Worm (Caenorhabditis elegans) whole organism, L1 larva: ENCODE data around the gene pgph-2.

Experiments used
- C16A3.4 ChIP-seq: fragments of 150-350 bp; optimal IDR thresholded peaks from 2 replicates; lab custom pipeline; 2014; ENCODE audit warnings: missing biosample characterization, missing genetic modification characterization
- F16B12.6 ChIP-seq: fragments of 150-350 bp; optimal IDR thresholded peaks from 2 replicates; lab custom pipeline; 2014; ENCODE audit warnings: missing biosample characterization, missing genetic modification characterization
- Y116A8C.19 ChIP-seq: sonication (generic microtip); optimal IDR thresholded peaks from 2 replicates; lab custom pipeline; 2016; ENCODE audit warnings: missing compliant biosample characterization, missing genetic modification characterization, borderline replicate concordance
- aly-2 ChIP-seq: fragments of 150-350 bp; optimal IDR thresholded peaks from 2 replicates; lab custom pipeline; 2014; ENCODE audit warnings: missing biosample characterization, missing genetic modification characterization
- blmp-1 ChIP-seq: fragments of 150-350 bp; optimal IDR thresholded peaks from 2 replicates; lab custom pipeline; 2014; ENCODE audit warnings: missing biosample characterization, missing genetic modification characterization
- ceh-63 ChIP-seq: fragments of 200-800 bp; sonication (Bioruptor generic); optimal IDR thresholded peaks from 2 replicates; lab custom pipeline; 2018; ENCODE audit warnings: mild to moderate bottlenecking, missing genetic modification characterization, missing compliant biosample characterization
- ceh-82 ChIP-seq, 3 experiments: fragments of 150-350 bp in 1 of 3; sonication (generic microtip) in 2 of 3; optimal IDR thresholded peaks; 2 replicates each; lab custom pipeline; 2014 to 2017; ENCODE audit warnings: missing biosample characterization in 3 of 3, missing genetic modification characterization in 3 of 3
- ces-1 ChIP-seq: fragments of 150-350 bp; optimal IDR thresholded peaks from 2 replicates; lab custom pipeline; 2014; ENCODE audit warnings: missing biosample characterization, missing genetic modification reagents, missing genetic modification characterization
- dpl-1 ChIP-seq, 3 experiments: fragments of 150-350 bp in 2 of 3; sonication (generic microtip) in 1 of 3; optimal IDR thresholded peaks; 2 replicates each; lab custom pipeline; 2014 to 2017; ENCODE audit warnings: missing biosample characterization in 3 of 3, missing genetic modification characterization in 3 of 3, missing genetic modification reagents in 3 of 3
- dsc-1 ChIP-seq: sonication (generic microtip); optimal IDR thresholded peaks from 2 replicates; lab custom pipeline; 2016; ENCODE audit warnings: mild to moderate bottlenecking, missing genetic modification characterization, missing compliant biosample characterization
- efl-1 ChIP-seq, 4 experiments: fragments of 150-350 bp; optimal IDR thresholded peaks in 3 of 4; peaks in 1 of 4; 1 replicate in 1 of 4; 2 replicates in 3 of 4; lab custom pipeline; 2014; ENCODE audit warnings: missing biosample characterization in 2 of 4, missing genetic modification characterization in 2 of 4, missing genetic modification reagents in 2 of 4
- efl-3 ChIP-seq: fragments of 200-800 bp; sonication (Bioruptor generic); optimal IDR thresholded peaks from 2 replicates; lab custom pipeline; 2018; ENCODE audit warnings: mild to moderate bottlenecking, missing genetic modification characterization, missing compliant biosample characterization
- egl-13 ChIP-seq: sonication (generic microtip); optimal IDR thresholded peaks from 2 replicates; lab custom pipeline; 2016; ENCODE audit warnings: missing genotype, missing genetic modification reagents, missing genetic modification characterization, missing compliant biosample characterization
- elt-2 ChIP-seq: sonication (generic microtip); optimal IDR thresholded peaks from 2 replicates; lab custom pipeline; 2016; ENCODE audit warnings: missing genetic modification characterization, mild to moderate bottlenecking, inconsistent platforms, missing compliant biosample characterization, missing genetic modification reagents
- ets-5 ChIP-seq: fragments of 200-800 bp; sonication (Bioruptor generic); IDR thresholded peaks from 2 replicates; pipeline ENCODE4 v1.3.6; 2022; ENCODE audit warnings: missing genetic modification characterization, missing compliant biosample characterization
- fkh-8 ChIP-seq: sonication (generic microtip); optimal IDR thresholded peaks from 2 replicates; lab custom pipeline; 2016; ENCODE audit warnings: mild to moderate bottlenecking, missing genetic modification characterization, missing compliant biosample characterization
- fos-1 ChIP-seq: fragments of 150-350 bp; optimal IDR thresholded peaks from 2 replicates; lab custom pipeline; 2014; ENCODE audit warnings: missing biosample characterization, missing genetic modification characterization
- hlh-17 ChIP-seq: fragments of 200-800 bp; sonication (Bioruptor generic); optimal IDR thresholded peaks from 2 replicates; lab custom pipeline; 2018; ENCODE audit warnings: missing genetic modification characterization, mild to moderate bottlenecking, missing compliant biosample characterization, moderate library complexity, borderline replicate concordance
- hlh-4 ChIP-seq: sonication (generic microtip); optimal IDR thresholded peaks from 2 replicates; lab custom pipeline; 2016; ENCODE audit warnings: mild to moderate bottlenecking, missing genetic modification characterization, missing compliant biosample characterization
- hpl-2 ChIP-seq: fragments of 150-350 bp; optimal IDR thresholded peaks from 2 replicates; lab custom pipeline; 2014; ENCODE audit warnings: missing biosample characterization, missing genetic modification reagents, missing genetic modification characterization
- irx-1 ChIP-seq: sonication (generic microtip); optimal IDR thresholded peaks from 2 replicates; lab custom pipeline; 2016; ENCODE audit warnings: missing genetic modification characterization, missing compliant biosample characterization
- lin-35 ChIP-seq, 2 experiments: fragments of 150-350 bp; optimal IDR thresholded peaks; 2 replicates each; lab custom pipeline; 2014; ENCODE audit warnings: missing biosample characterization in 2 of 2, missing genetic modification characterization in 2 of 2, missing genetic modification reagents in 2 of 2
- lir-3 ChIP-seq: sonication (generic microtip); optimal IDR thresholded peaks from 2 replicates; lab custom pipeline; 2016; ENCODE audit warnings: mild to moderate bottlenecking, missing genetic modification characterization, moderate library complexity, missing compliant biosample characterization; ENCODE audit not compliant: poor library complexity
- lsy-2 ChIP-seq, 2 experiments: fragments of 150-350 bp; optimal IDR thresholded peaks; 2 replicates each; lab custom pipeline; 2014; ENCODE audit warnings: missing biosample characterization in 2 of 2, missing genetic modification characterization in 2 of 2
- mdl-1 ChIP-seq, 2 experiments: fragments of 150-350 bp; optimal IDR thresholded peaks; 2 replicates each; lab custom pipeline; 2014 to 2017; ENCODE audit warnings: missing biosample characterization in 2 of 2, missing genetic modification characterization in 2 of 2, inconsistent platforms in 1 of 2
- mef-2 ChIP-seq: fragments of 150-350 bp; optimal IDR thresholded peaks from 2 replicates; lab custom pipeline; 2014; ENCODE audit warnings: missing biosample characterization, missing genetic modification characterization
- mep-1 ChIP-seq: fragments of 150-350 bp; optimal IDR thresholded peaks from 2 replicates; lab custom pipeline; 2014; ENCODE audit warnings: missing biosample characterization, missing genetic modification characterization
- nhr-11 ChIP-seq: fragments of 150-350 bp; optimal IDR thresholded peaks from 2 replicates; lab custom pipeline; 2014; ENCODE audit warnings: missing biosample characterization, missing genetic modification characterization
- nhr-20 ChIP-seq: sonication (generic microtip); optimal IDR thresholded peaks from 2 replicates; lab custom pipeline; 2016; ENCODE audit warnings: mild to moderate bottlenecking, missing genetic modification characterization, missing compliant biosample characterization
- nhr-237 ChIP-seq: fragments of 150-350 bp; optimal IDR thresholded peaks from 2 replicates; lab custom pipeline; 2014; ENCODE audit warnings: missing biosample characterization, missing genetic modification characterization
- nhr-28 ChIP-seq: fragments of 150-350 bp; optimal IDR thresholded peaks from 2 replicates; lab custom pipeline; 2014; ENCODE audit warnings: missing biosample characterization, missing genetic modification characterization
- nhr-76 ChIP-seq: sonication (generic microtip); optimal IDR thresholded peaks from 2 replicates; lab custom pipeline; 2017; ENCODE audit warnings: missing biosample characterization, missing genetic modification characterization
- nhr-77 ChIP-seq: fragments of 150-350 bp; optimal IDR thresholded peaks from 2 replicates; lab custom pipeline; 2014; ENCODE audit warnings: missing biosample characterization, missing genetic modification characterization
- nhr-84 ChIP-seq: sonication (generic microtip); optimal IDR thresholded peaks from 2 replicates; lab custom pipeline; 2017; ENCODE audit warnings: missing biosample characterization, missing genetic modification characterization
- nhr-85 ChIP-seq: sonication (generic microtip); peaks from one replicate; lab custom pipeline; 2016; ENCODE audit warnings: missing genetic modification characterization, inconsistent platforms, missing compliant biosample characterization
- nhr-90 ChIP-seq: sonication (generic microtip); optimal IDR thresholded peaks from 2 replicates; lab custom pipeline; 2016; ENCODE audit warnings: mild to moderate bottlenecking, missing genetic modification characterization, missing compliant biosample characterization; ENCODE audit not compliant: poor library complexity
- pag-3 ChIP-seq: sonication (generic microtip); optimal IDR thresholded peaks from 2 replicates; lab custom pipeline; 2017; ENCODE audit warnings: missing genetic modification characterization, mild to moderate bottlenecking, missing compliant biosample characterization, antibody characterized with exemption, borderline replicate concordance; ENCODE audit not compliant: insufficient read depth
- pqm-1 ChIP-seq: sonication (generic microtip); optimal IDR thresholded peaks from 3 replicates; lab custom pipeline; 2017; ENCODE audit warnings: missing biosample characterization, missing genetic modification characterization
- rnt-1 ChIP-seq: sonication (generic microtip); optimal IDR thresholded peaks from 2 replicates; lab custom pipeline; 2016; ENCODE audit warnings: mild to moderate bottlenecking, missing genetic modification characterization, moderate library complexity, missing compliant biosample characterization
- skn-1 ChIP-seq: fragments of 150-350 bp; optimal IDR thresholded peaks from 2 replicates; lab custom pipeline; 2014; ENCODE audit warnings: missing biosample characterization, missing genetic modification characterization
- snpc-4 ChIP-seq: fragments of 150-350 bp; optimal IDR thresholded peaks from 2 replicates; lab custom pipeline; 2014; ENCODE audit warnings: missing biosample characterization, missing genetic modification characterization
- snu-23 ChIP-seq: sonication (generic microtip); optimal IDR thresholded peaks from 2 replicates; lab custom pipeline; 2016; ENCODE audit warnings: missing genetic modification characterization, missing compliant biosample characterization
- swsn-7 ChIP-seq: sonication (generic microtip); optimal IDR thresholded peaks from 2 replicates; lab custom pipeline; 2016; ENCODE audit warnings: missing genetic modification characterization, missing compliant biosample characterization
- tbx-2 ChIP-seq: sonication (generic microtip); optimal IDR thresholded peaks from 2 replicates; lab custom pipeline; 2016; ENCODE audit warnings: missing genetic modification characterization, missing compliant biosample characterization
- tlp-1 ChIP-seq: fragments of 150-350 bp; optimal IDR thresholded peaks from 2 replicates; lab custom pipeline; 2014; ENCODE audit warnings: missing biosample characterization, missing genetic modification characterization
- unc-30 ChIP-seq: sonication (generic microtip); optimal IDR thresholded peaks from 2 replicates; lab custom pipeline; 2017; ENCODE audit warnings: missing biosample characterization, missing genetic modification characterization
- unc-62 ChIP-seq: fragments of 150-350 bp; optimal IDR thresholded peaks from 2 replicates; lab custom pipeline; 2014; ENCODE audit warnings: missing biosample characterization, missing genetic modification reagents, missing genetic modification characterization
- unc-86 ChIP-seq: sonication (generic microtip); optimal IDR thresholded peaks from 2 replicates; lab custom pipeline; 2016; ENCODE audit warnings: missing genetic modification characterization, missing compliant biosample characterization
- xbp-1 ChIP-seq: sonication (generic microtip); optimal IDR thresholded peaks from 2 replicates; lab custom pipeline; 2016; ENCODE audit warnings: missing genetic modification characterization, missing compliant biosample characterization
- zag-1 ChIP-seq: fragments of 150-350 bp; optimal IDR thresholded peaks from 2 replicates; lab custom pipeline; 2014; ENCODE audit warnings: missing biosample characterization, missing genetic modification characterization
- zip-4 ChIP-seq: fragments of 200-800 bp; sonication (Bioruptor generic); optimal IDR thresholded peaks from 2 replicates; lab custom pipeline; 2018; ENCODE audit warnings: mild to moderate bottlenecking, missing genetic modification characterization, moderate library complexity, missing compliant biosample characterization
- ztf-11 ChIP-seq, 2 experiments: sonication (generic microtip); optimal IDR thresholded peaks; 2 replicates each; lab custom pipeline; 2016 to 2017; ENCODE audit warnings: missing genetic modification characterization in 2 of 2, missing biosample characterization in 1 of 2, missing compliant biosample characterization in 1 of 2

The pgph-2 gene

ce11 chrV:5780713-5781360 is 15.9 kb downstream of the pgph-2 start, which contains the start of gene F44E7.5 (continued):
- no peak for TF ChIP-seq hlh-4 (tag; lab: Kevin White, UChicago)
- TF ChIP-seq irx-1: no peak
- no peak for TF ChIP-seq fkh-8 (tag; lab: Kevin White, UChicago)
- TF ChIP-seq pag-3: no peak
- TF ChIP-seq efl-1 (optimal IDR thresholded peaks at IDR 0.05; lab: Kevin White, UChicago): peak; percentile 34 to 61
- peak; percentile 23 to 87 for TF ChIP-seq efl-1 (GFP tag; optimal IDR thresholded peaks at IDR 0.05 in 1 of 2; lab: Kevin White, UChicago)
- peak; percentile 1 for TF ChIP-seq skn-1 (tag; lab: Kevin White, UChicago)
- no peak for TF ChIP-seq ztf-11 (tag; optimal IDR thresholded peaks at IDR 0.05; lab: Kevin White, UChicago)
- TF ChIP-seq ceh-63 (GFP tag; lab: Kevin White, UChicago): no peak
- TF ChIP-seq fos-1: no peak
- no peak for TF ChIP-seq nhr-28
- TF ChIP-seq pqm-1 (tag; lab: Kevin White, UChicago): no peak
- TF ChIP-seq mdl-1 (tag; optimal IDR thresholded peaks at IDR 0.05; lab: Kevin White, UChicago): peak in 1 of 2 experiments; percentile 20
- peak; percentile 16 to 26 (median 25) for TF ChIP-seq dpl-1 (GFP tag; optimal IDR thresholded peaks at IDR 0.05; lab: Kevin White, UChicago)
- no peak for TF ChIP-seq dsc-1 (tag; lab: Kevin White, UChicago)
- TF ChIP-seq nhr-76 (tag; lab: Kevin White, UChicago): no peak
- TF ChIP-seq unc-86 (tag; lab: Kevin White, UChicago): no peak
- TF ChIP-seq zip-4 (GFP tag; lab: Kevin White, UChicago): no peak
- peak; percentile 83 for TF ChIP-seq nhr-90 (tag; lab: Kevin White, UChicago)
- no peak for TF ChIP-seq Y116A8C.19 (tag; lab: Kevin White, UChicago)
- peak; percentile 20 to 46 for TF ChIP-seq lsy-2 (tag; optimal IDR thresholded peaks at IDR 0.05; lab: Kevin White, UChicago)
- TF ChIP-seq unc-62 (GFP tag; lab: Kevin White, UChicago): no peak
- no peak for TF ChIP-seq zag-1 (tag; lab: Kevin White, UChicago)
- no peak for TF ChIP-seq hpl-2 (GFP tag; lab: Kevin White, UChicago)
- no peak for TF ChIP-seq lir-3 (tag; lab: Kevin White, UChicago)
- TF ChIP-seq snpc-4 (tag; lab: Kevin White, UChicago): no peak
- peak; percentile 28 for TF ChIP-seq blmp-1
- peak; percentile 31 to 78 (median 41) for TF ChIP-seq ceh-82 (tag; optimal IDR thresholded peaks at IDR 0.05; lab: Kevin White, UChicago)
- no peak for TF ChIP-seq aly-2 (tag; lab: Kevin White, UChicago)
- no peak for TF ChIP-seq F16B12.6 (tag; lab: Kevin White, UChicago)
- peak; percentile 53 for TF ChIP-seq C16A3.4 (tag; lab: Kevin White, UChicago)
- TF ChIP-seq ets-5: no peak
- TF ChIP-seq xbp-1: peak; percentile 8
- no peak for TF ChIP-seq unc-30
- no peak for TF ChIP-seq nhr-237 (tag; lab: Kevin White, UChicago)
- no peak for TF ChIP-seq nhr-77 (tag; lab: Kevin White, UChicago)
- peak; percentile 72 for TF ChIP-seq snu-23 (GFP tag; lab: Kevin White, UChicago)
- no peak for TF ChIP-seq hlh-17 (GFP tag; lab: Kevin White, UChicago)
- peak; percentile 2 for TF ChIP-seq swsn-7 (tag; lab: Kevin White, UChicago)
- no peak for TF ChIP-seq mef-2 (tag; lab: Kevin White, UChicago)
- TF ChIP-seq efl-3 (GFP tag; lab: Kevin White, UChicago): no peak
- peak; percentile 81 for TF ChIP-seq nhr-85
- peak; percentile 34 for TF ChIP-seq tbx-2
- peak; percentile 59 for TF ChIP-seq rnt-1 (tag; lab: Kevin White, UChicago)
- peak; percentile 72 for TF ChIP-seq mep-1 (tag; lab: Kevin White, UChicago)
- TF ChIP-seq egl-13: no peak
- TF ChIP-seq tlp-1 (tag; lab: Kevin White, UChicago): no peak
- peak; percentile 66 for TF ChIP-seq nhr-20
- TF ChIP-seq elt-2 (tag; lab: Kevin White, UChicago): peak; percentile 80
- peak; percentile 0 to 41 for TF ChIP-seq lin-35 (GFP tag; optimal IDR thresholded peaks at IDR 0.05; lab: Kevin White, UChicago)
- no peak for TF ChIP-seq nhr-84
- no peak for TF ChIP-seq nhr-11
- TF ChIP-seq ces-1 (GFP tag; lab: Kevin White, UChicago): no peak
